Worm (Caenorhabditis elegans): ENCODE data around the gene F29B9.5.

F29B9.5 gene

ce11 chrIV:4667383-4667782 lies 15.2 kb downstream of the F29B9.5 start:
- no peak for TF ChIP-seq unc-62 (GFP tag; optimal IDR thresholded peaks at IDR 0.05)

- TF ChIP-seq zag-1 (tag; optimal IDR thresholded peaks at IDR 0.05), result no peak
- no peak for TF ChIP-seq Y55F3AM.14 (GFP tag; optimal IDR thresholded peaks at IDR 0.05)
- TF ChIP-seq crh-2 (tag; optimal IDR thresholded peaks at IDR 0.05), result no peak
- no peak for TF ChIP-seq ceh-82 (tag; optimal IDR thresholded peaks at IDR 0.05)
- no peak for TF ChIP-seq F13H6.1 (tag; optimal IDR thresholded peaks at IDR 0.05)
- TF ChIP-seq dmd-4 (tag; optimal IDR thresholded peaks at IDR 0.05), result no peak
- TF ChIP-seq sem-4 (tag; optimal IDR thresholded peaks at IDR 0.05), result no peak
- TF ChIP-seq lin-11 (tag; optimal IDR thresholded peaks at IDR 0.05), result no peak
- no peak for TF ChIP-seq lin-13 (GFP tag; optimal IDR thresholded peaks at IDR 0.05)
Measured at ce11 chrIV:4667835-4668234, 15.6 kb downstream of the F29B9.5 start.

- TF ChIP-seq ztf-11 (tag; optimal IDR thresholded peaks at IDR 0.05), result no peak
- TF ChIP-seq lin-11 (tag; optimal IDR thresholded peaks at IDR 0.05), result no peak
- TF ChIP-seq ZK546.5 (tag; optimal IDR thresholded peaks at IDR 0.05), result no peak
- TF ChIP-seq unc-55 (GFP tag; optimal IDR thresholded peaks at IDR 0.05), result no peak
- no peak for TF ChIP-seq egl-27 (tag; optimal IDR thresholded peaks at IDR 0.05)
- TF ChIP-seq mdl-1 (tag; optimal IDR thresholded peaks at IDR 0.05), result no peak
Measured at ce11 chrIV:4669242-4669641, 17.0 kb downstream of the F29B9.5 start, which contains the start of gene F29B9.12. Gene F29B9.12, plus strand, starts transcription at chrIV:4669542.

ce11 chrIV:4673332-4673731 lies 21.1 kb downstream of the F29B9.5 start:
- no peak for TF ChIP-seq ceh-82 (tag; optimal IDR thresholded peaks at IDR 0.05)
- TF ChIP-seq ztf-4 (tag; optimal IDR thresholded peaks at IDR 0.05), result no peak
- no peak for TF ChIP-seq ama-1 (optimal IDR thresholded peaks at IDR 0.05)
- no peak for TF ChIP-seq lin-11 (tag; optimal IDR thresholded peaks at IDR 0.05)
- no peak for TF ChIP-seq zag-1 (tag; optimal IDR thresholded peaks at IDR 0.05)
- no peak for TF ChIP-seq nhr-10 (tag; optimal IDR thresholded peaks at IDR 0.05)
- no peak for TF ChIP-seq R02D3.7 (tag; optimal IDR thresholded peaks at IDR 0.05)
- TF ChIP-seq ZK546.5 (tag; optimal IDR thresholded peaks at IDR 0.05), result no peak
- no peak for TF ChIP-seq elt-1 (tag; optimal IDR thresholded peaks at IDR 0.05)
- TF ChIP-seq sma-3 (GFP tag; optimal IDR thresholded peaks at IDR 0.05), result no peak
- no peak for TF ChIP-seq ztf-1 (GFP tag; conservative IDR thresholded peaks at IDR 0.05)
- TF ChIP-seq nhr-77 (tag; optimal IDR thresholded peaks at IDR 0.05), result no peak
- TF ChIP-seq nhr-237 (tag; optimal IDR thresholded peaks at IDR 0.05), result no peak
- TF ChIP-seq lsy-2 (tag; optimal IDR thresholded peaks at IDR 0.05), result no peak
- TF ChIP-seq mdl-1 (tag; optimal IDR thresholded peaks at IDR 0.05), result no peak
- TF ChIP-seq alr-1 (tag; optimal IDR thresholded peaks at IDR 0.05), result no peak
- TF ChIP-seq unc-55 (GFP tag; optimal IDR thresholded peaks at IDR 0.05), result no peak
- no peak for TF ChIP-seq dmd-4 (tag; optimal IDR thresholded peaks at IDR 0.05)
- no peak for TF ChIP-seq ceh-16 (tag; optimal IDR thresholded peaks at IDR 0.05)
- no peak for TF ChIP-seq ztf-11 (tag; optimal IDR thresholded peaks at IDR 0.05)

ce11 chrIV:4674322-4674721 lies 22.1 kb downstream of the F29B9.5 start:
- TF ChIP-seq mbf-1 (tag; optimal IDR thresholded peaks at IDR 0.05) (no peak), zag-1 (tag; optimal IDR thresholded peaks at IDR 0.05) (no peak), sma-9 (GFP tag; optimal IDR thresholded peaks at IDR 0.05) (no peak), sma-9 (tag; optimal IDR thresholded peaks at IDR 0.05) (no peak), mab-5 (tag; optimal IDR thresholded peaks at IDR 0.05) (no peak), sma-3 (GFP tag; optimal IDR thresholded peaks at IDR 0.05) (no peak), nhr-11 (tag; optimal IDR thresholded peaks at IDR 0.05) (no peak), nhr-12 (tag; optimal IDR thresholded peaks at IDR 0.05) (no peak), R02D3.7 (tag; optimal IDR thresholded peaks at IDR 0.05) (no peak), nhr-237 (tag; optimal IDR thresholded peaks at IDR 0.05) (no peak), unc-39 (tag; optimal IDR thresholded peaks at IDR 0.05) (no peak), crh-2 (tag; optimal IDR thresholded peaks at IDR 0.05) (no peak), nhr-129 (tag; optimal IDR thresholded peaks at IDR 0.05) (no peak), ztf-4 (tag; optimal IDR thresholded peaks at IDR 0.05) (no peak), alr-1 (tag; optimal IDR thresholded peaks at IDR 0.05) (no peak), elt-1 (tag; optimal IDR thresholded peaks at IDR 0.05) (no peak), lin-13 (GFP tag; optimal IDR thresholded peaks at IDR 0.05) (no peak), ceh-82 (tag; optimal IDR thresholded peaks at IDR 0.05) (no peak), mdl-1 (tag; optimal IDR thresholded peaks at IDR 0.05) (no peak), nhr-25 (tag; optimal IDR thresholded peaks at IDR 0.05) (no peak)

All from whole organism, L2 larva.